Fruit fly (Drosophila melanogaster): Measurements from ENCODE around the gene CG14304.

CG14304 gene

dm6 chr3R:18658945-18659642 lies 38.0 kb upstream of the CG14304 start, which contains the start of the genes CG31224 and CstF64 (continued):
- TF ChIP-seq gsb (GFP tag; IDR thresholded peaks at IDR 0.05) (no peak), HHEX (GFP tag; optimal IDR thresholded peaks at IDR 0.05) (peak; percentile 85), CG34422 (GFP tag; IDR thresholded peaks at IDR 0.05) (peak; percentile 79; the same call in 1 of the 3 replicates), CG9727 (GFP tag; optimal IDR thresholded peaks at IDR 0.05) (peak; percentile 82), Dref (GFP tag; IDR thresholded peaks at IDR 0.05) (peak; percentile 40), Eip74EF (GFP tag; optimal IDR thresholded peaks at IDR 0.05) (peak in 1 of 2 experiments; percentile 6), HLH3B (GFP tag; IDR thresholded peaks at IDR 0.05) (peak; percentile 75), Atf3 (GFP tag; optimal IDR thresholded peaks at IDR 0.05) (peak; percentile 82), CG6683 (GFP tag; optimal IDR thresholded peaks at IDR 0.05) (peak; percentile 59), tgo (GFP tag; IDR thresholded peaks at IDR 0.05) (peak; percentile 84), caup (GFP tag; optimal IDR thresholded peaks at IDR 0.05; ENCODE audit: severe bottlenecking) (peak; percentile 86), Sox102F (GFP tag; optimal IDR thresholded peaks at IDR 0.05) (peak; percentile 84), MESR4 (GFP tag; optimal IDR thresholded peaks at IDR 0.05) (peak; percentile 93), Hmx (GFP tag; optimal IDR thresholded peaks at IDR 0.05) (peak; percentile 64), Atf6 (GFP tag; IDR thresholded peaks at IDR 0.05) (peak; percentile 73), odd (GFP tag; optimal IDR thresholded peaks at IDR 0.05) (no peak), BtbVII (GFP tag; optimal IDR thresholded peaks at IDR 0.05) (no peak), CG12391 (tag; optimal IDR thresholded peaks at IDR 0.05) (peak; percentile 88), Awh (GFP tag; IDR thresholded peaks at IDR 0.05) (peak; percentile 74; the same call in 1 of the 2 replicates), ase (GFP tag; IDR thresholded peaks at IDR 0.05) (peak; percentile 72; the same call in 2 of the 3 replicates), HLH4C (GFP tag; IDR thresholded peaks at IDR 0.05; ENCODE audit: partially characterized antibody) (no peak), CG9609 (GFP tag; optimal IDR thresholded peaks at IDR 0.05) (peak; percentile 83), nom (GFP tag; optimal IDR thresholded peaks at IDR 0.05) (peak; percentile 1), Lim3 (GFP tag; IDR thresholded peaks at IDR 0.05) (no peak), CG5953 (GFP tag; IDR thresholded peaks at IDR 0.05) (peak; percentile 55; the same call in 1 of the 2 replicates), CG17186 (GFP tag; optimal IDR thresholded peaks at IDR 0.05) (peak; percentile 66), grn (GFP tag; optimal IDR thresholded peaks at IDR 0.05) (no peak), toy (GFP tag; IDR thresholded peaks at IDR 0.05) (0 out of 2 replicates have a peak, but pooled peaks have one; percentile 25), CG10543 (GFP tag; optimal IDR thresholded peaks at IDR 0.05) (peak; percentile 85), Ada2b (GFP tag; IDR thresholded peaks at IDR 0.05) (peak; percentile 76), CG8765 (GFP tag; IDR thresholded peaks at IDR 0.05) (peak; percentile 79), CG3838 (GFP tag; optimal IDR thresholded peaks at IDR 0.05) (peak; percentile 37), CG3726 (GFP tag; IDR thresholded peaks at IDR 0.05) (peak; percentile 64; the same call in 2 of the 3 replicates), YL-1 (GFP tag; optimal IDR thresholded peaks at IDR 0.05) (peak; percentile 92), lola (GFP tag; optimal IDR thresholded peaks at IDR 0.05) (peak in 1 of 3 experiments; percentile 78), Gsc (GFP tag; IDR thresholded peaks at IDR 0.05) (0 out of 2 replicates have a peak, but pooled peaks have one; percentile 9), CG8281 (tag; optimal IDR thresholded peaks at IDR 0.05) (no peak), run (tag; optimal IDR thresholded peaks at IDR 0.05) (peak; percentile 53), Fer1 (GFP tag; optimal IDR thresholded peaks at IDR 0.05) (peak; percentile 84), nerfin-2 (GFP tag; IDR thresholded peaks at IDR 0.05; ENCODE audit: partially characterized antibody) (no peak), Dbx (GFP tag; IDR thresholded peaks at IDR 0.05) (peak; percentile 85), CG1603 (tag; optimal IDR thresholded peaks at IDR 0.05) (no peak), gfzf (GFP tag; optimal IDR thresholded peaks at IDR 0.05) (peak; percentile 55), CG33213 (GFP tag; optimal IDR thresholded peaks at IDR 0.05) (peak; percentile 88), CG10462 (GFP tag; optimal IDR thresholded peaks at IDR 0.05) (peak; percentile 64), oc (tag; optimal IDR thresholded peaks at IDR 0.05) (peak; percentile 67), Meics (GFP tag; optimal IDR thresholded peaks at IDR 0.05) (peak; percentile 78), CG17912 (GFP tag; optimal IDR thresholded peaks at IDR 0.05) (no peak)
